Worm (Caenorhabditis elegans) whole organism, L4/young adult: ENCODE measurements around the gene nas-31.
A peak's percentile ranks its signal among the peaks of the same experiment; 100 is the strongest.

Experiments used
- W03F9.2 ChIP-seq: fragments of 150-350 bp; optimal IDR thresholded peaks from 2 replicates; lab custom pipeline; 2014; ENCODE audit warnings: missing biosample characterization, missing genetic modification characterization
- dao-5 ChIP-seq: sonication (generic microtip); optimal IDR thresholded peaks from 2 replicates; lab custom pipeline; 2016; ENCODE audit warnings: missing genotype, missing genetic modification characterization, moderate library complexity, missing compliant biosample characterization
- him-1 ChIP-seq: sonication (generic microtip); optimal IDR thresholded peaks from 2 replicates; lab custom pipeline; 2016; ENCODE audit warnings: missing genotype, missing genetic modification reagents, missing genetic modification characterization, missing compliant biosample characterization

ce11 chrV:10897172-10897571 lies 24.5 kb downstream of the nas-31 start:
- peak; percentile 97 for TF ChIP-seq W03F9.2 (tag; lab: Kevin White, UChicago)
- TF ChIP-seq him-1 (tag; lab: Kevin White, UChicago), result peak; percentile 97
- TF ChIP-seq dao-5 (tag; lab: Kevin White, UChicago), result peak; percentile 43
